Worm (Caenorhabditis elegans) whole organism, L2 larva: Measurements from ENCODE around the gene cdgs-1.

Source experiments
- C34F6.9 ChIP-seq: fragments of 150-350 bp; optimal IDR thresholded peaks from 2 replicates; lab custom pipeline; 2014; ENCODE audit warnings: missing biosample characterization, missing genetic modification characterization
- aly-2 ChIP-seq: fragments of 150-350 bp; optimal IDR thresholded peaks from 2 replicates; lab custom pipeline; 2014; ENCODE audit warnings: missing biosample characterization, missing genetic modification characterization
- ceh-82 ChIP-seq: fragments of 150-350 bp; optimal IDR thresholded peaks from 2 replicates; lab custom pipeline; 2014; ENCODE audit warnings: missing biosample characterization, missing genetic modification characterization
- crh-2 ChIP-seq: sonication (generic microtip); optimal IDR thresholded peaks from 2 replicates; lab custom pipeline; 2017; ENCODE audit warnings: missing biosample characterization, missing genetic modification characterization
- egl-27 ChIP-seq: sonication (generic microtip); optimal IDR thresholded peaks from 3 replicates; lab custom pipeline; 2017; ENCODE audit warnings: missing biosample characterization, missing genetic modification reagents, missing genetic modification characterization
- fos-1 ChIP-seq: fragments of 150-350 bp; optimal IDR thresholded peaks from 2 replicates; lab custom pipeline; 2014; ENCODE audit warnings: missing biosample characterization, missing genetic modification characterization
- lin-11 ChIP-seq: fragments of 150-350 bp; sonication (generic microtip); optimal IDR thresholded peaks from 2 replicates; lab custom pipeline; 2014; ENCODE audit warnings: missing biosample characterization, missing genetic modification characterization, inconsistent platforms, mixed read lengths
- lsy-2 ChIP-seq, 2 experiments: fragments of 150-350 bp in 1 of 2; sonication (generic microtip) in 1 of 2; optimal IDR thresholded peaks; 2 replicates each; lab custom pipeline; 2014 to 2017; ENCODE audit warnings: missing biosample characterization in 2 of 2, missing genetic modification characterization in 2 of 2
- nhr-11 ChIP-seq: fragments of 150-350 bp; optimal IDR thresholded peaks from 2 replicates; lab custom pipeline; 2014; ENCODE audit warnings: missing biosample characterization, missing genetic modification characterization
- snpc-4 ChIP-seq: fragments of 150-350 bp; optimal IDR thresholded peaks from 2 replicates; lab custom pipeline; 2014; ENCODE audit warnings: missing biosample characterization, missing genetic modification characterization
- unc-55 ChIP-seq: fragments of 150-350 bp; sonication (generic microtip); optimal IDR thresholded peaks from 3 replicates; lab custom pipeline; 2014; ENCODE audit warnings: missing biosample characterization, missing genetic modification reagents, missing genetic modification characterization
- unc-62 ChIP-seq: fragments of 150-350 bp; optimal IDR thresholded peaks from 2 replicates; lab custom pipeline; 2014; ENCODE audit warnings: missing biosample characterization, missing genetic modification reagents, missing genetic modification characterization
- zag-1 ChIP-seq: fragments of 150-350 bp; optimal IDR thresholded peaks from 2 replicates; lab custom pipeline; 2014; ENCODE audit warnings: missing biosample characterization, missing genetic modification characterization
- ztf-11 ChIP-seq: sonication (generic microtip); optimal IDR thresholded peaks from 2 replicates; lab custom pipeline; 2017; ENCODE audit warnings: missing biosample characterization, missing genetic modification characterization

- no peak for TF ChIP-seq fos-1 (tag; lab: Kevin White, UChicago)
- no peak for TF ChIP-seq nhr-11 (tag; lab: Kevin White, UChicago)
- no peak for TF ChIP-seq zag-1 (tag; lab: Kevin White, UChicago)
- no peak for TF ChIP-seq lin-11
- TF ChIP-seq aly-2 (tag; lab: Kevin White, UChicago), result no peak
- no peak for TF ChIP-seq unc-55
- TF ChIP-seq lsy-2 (tag; optimal IDR thresholded peaks at IDR 0.05; lab: Kevin White, UChicago), result no peak
- TF ChIP-seq ztf-11 (tag; lab: Kevin White, UChicago), result no peak
- TF ChIP-seq unc-62, result no peak
- TF ChIP-seq C34F6.9 (tag; lab: Kevin White, UChicago), result no peak
- no peak for TF ChIP-seq crh-2 (tag; lab: Kevin White, UChicago)
- no peak for TF ChIP-seq ceh-82
- no peak for TF ChIP-seq egl-27
- no peak for TF ChIP-seq snpc-4 (tag; lab: Kevin White, UChicago)
Measured at ce11 chrIV:7778865-7779264, 36.7 kb downstream of the cdgs-1 start, which contains the start of gene rpap-3.
